Worm (Caenorhabditis elegans): ENCODE data around the gene nhr-84.
A peak's percentile ranks its signal among the peaks of the same experiment; 100 is the strongest.

nhr-84 gene

ce11 chrV:15920273-15920672, 40.9 kb upstream of the nhr-84 start, which contains the start of gene F35E8.10:
Gene F35E8.10, minus strand, starts transcription at chrV:15920373.
- no peak for TF ChIP-seq mls-2 (tag; optimal IDR thresholded peaks at IDR 0.05)
- TF ChIP-seq ceh-83 (GFP tag; optimal IDR thresholded peaks at IDR 0.05) = no peak
- TF ChIP-seq unc-39 (tag; optimal IDR thresholded peaks at IDR 0.05) = no peak
- TF ChIP-seq mab-5 (tag; optimal IDR thresholded peaks at IDR 0.05) = no peak
- no peak for TF ChIP-seq ztf-11 (tag; optimal IDR thresholded peaks at IDR 0.05)
- no peak for TF ChIP-seq flh-1 (GFP tag; optimal IDR thresholded peaks at IDR 0.05)
- no peak for TF ChIP-seq lin-32 (GFP tag; optimal IDR thresholded peaks at IDR 0.05)
- TF ChIP-seq snpc-4 (tag; optimal IDR thresholded peaks at IDR 0.05) = no peak
- TF ChIP-seq nhr-28 (tag; optimal IDR thresholded peaks at IDR 0.05) = no peak
- TF ChIP-seq unc-120 (tag; optimal IDR thresholded peaks at IDR 0.05; ENCODE audit: poor library complexity, severe bottlenecking) = no peak
- TF ChIP-seq cnd-1 (tag; optimal IDR thresholded peaks at IDR 0.05) = no peak
- TF ChIP-seq M03D4.4 (tag; optimal IDR thresholded peaks at IDR 0.05) = no peak
- TF ChIP-seq lin-13 (tag; optimal IDR thresholded peaks at IDR 0.05) = no peak
- no peak for TF ChIP-seq nhr-12 (tag; optimal IDR thresholded peaks at IDR 0.05)
- TF ChIP-seq elt-3 (tag; optimal IDR thresholded peaks at IDR 0.05) = no peak
- TF ChIP-seq zip-8 (tag; optimal IDR thresholded peaks at IDR 0.05) = no peak
- TF ChIP-seq lsy-2 (tag; optimal IDR thresholded peaks at IDR 0.05) = no peak
- no peak for TF ChIP-seq drap-1 (GFP tag; optimal IDR thresholded peaks at IDR 0.05)
- TF ChIP-seq unc-62 (GFP tag; optimal IDR thresholded peaks at IDR 0.05) = no peak

- TF ChIP-seq pha-4 (tag; optimal IDR thresholded peaks at IDR 0.05) (no peak), mep-1 (tag; optimal IDR thresholded peaks at IDR 0.05) (no peak), unc-62 (GFP tag; optimal IDR thresholded peaks at IDR 0.05) (no peak), M03D4.4 (tag; optimal IDR thresholded peaks at IDR 0.05) (no peak), snpc-4 (tag; optimal IDR thresholded peaks at IDR 0.05) (no peak), drap-1 (GFP tag; optimal IDR thresholded peaks at IDR 0.05) (no peak), sptf-1 (tag; optimal IDR thresholded peaks at IDR 0.05) (no peak), tbx-8 (GFP tag; optimal IDR thresholded peaks at IDR 0.05) (no peak), unc-39 (tag; optimal IDR thresholded peaks at IDR 0.05) (no peak), cnd-1 (tag; optimal IDR thresholded peaks at IDR 0.05) (no peak), zip-8 (tag; optimal IDR thresholded peaks at IDR 0.05) (no peak), ham-2 (GFP tag; optimal IDR thresholded peaks at IDR 0.05) (no peak), nhr-28 (tag; optimal IDR thresholded peaks at IDR 0.05) (no peak), ceh-83 (GFP tag; optimal IDR thresholded peaks at IDR 0.05) (no peak), nhr-2 (tag; optimal IDR thresholded peaks at IDR 0.05) (no peak), flh-1 (GFP tag; optimal IDR thresholded peaks at IDR 0.05) (no peak), elt-3 (tag; optimal IDR thresholded peaks at IDR 0.05) (no peak)
Observed at ce11 chrV:15917458-15917857, 38.0 kb upstream of the nhr-84 start, which contains the start of gene F35E8.9. Gene F35E8.9, minus strand, starts transcription at chrV:15917558.

DNA sequence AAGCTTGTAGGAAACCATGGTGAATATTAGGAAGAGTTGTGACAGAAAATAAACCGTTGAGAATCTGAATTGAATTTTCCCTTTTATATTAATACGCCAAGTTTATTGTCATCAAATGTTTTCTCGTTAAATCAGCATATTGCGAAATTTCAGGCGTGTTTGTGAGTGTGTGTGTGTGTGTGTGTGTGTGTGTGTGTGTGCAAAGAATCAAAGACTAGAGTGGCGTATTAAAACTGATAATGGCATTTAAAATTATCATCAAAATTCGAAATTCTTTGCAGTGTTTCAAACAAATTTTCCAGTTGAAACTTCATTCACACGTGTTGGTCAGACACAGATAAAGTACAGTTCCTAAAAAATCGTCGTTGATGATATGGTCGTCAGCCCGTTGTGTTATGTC, 36.5 kb upstream of the nhr-84 start, which contains the start of gene gst-38:
gst-38 (minus strand) TSS at position 152 of the 400 bp plus-strand sequence.
- TF ChIP-seq sem-2 (GFP tag; optimal IDR thresholded peaks at IDR 0.05) = no peak

DNA sequence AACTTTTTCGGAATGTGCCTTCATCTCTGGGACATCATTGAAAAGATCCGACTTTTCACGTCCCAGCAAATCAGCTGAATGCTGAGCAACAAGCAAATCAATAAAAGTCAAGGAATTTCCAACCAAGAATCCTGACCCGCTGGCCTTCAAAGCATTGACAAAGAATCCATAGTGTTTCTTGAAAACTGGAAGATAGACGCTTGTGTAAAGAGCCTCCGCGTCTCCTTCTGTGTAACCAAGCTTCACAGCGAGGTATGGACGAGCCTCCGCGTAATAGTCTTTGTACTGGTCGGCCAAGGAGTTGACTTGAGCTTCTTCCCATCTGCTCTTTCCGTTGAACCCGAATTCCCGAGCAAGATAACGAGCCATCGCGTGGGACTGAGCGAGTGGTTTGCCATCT, 35.9 kb upstream of the nhr-84 start:
- TF ChIP-seq unc-120 (tag; optimal IDR thresholded peaks at IDR 0.05; ENCODE audit: poor library complexity, severe bottlenecking) (no peak), tbx-8 (GFP tag; optimal IDR thresholded peaks at IDR 0.05) (no peak), lin-13 (tag; optimal IDR thresholded peaks at IDR 0.05) (no peak), mls-2 (tag; optimal IDR thresholded peaks at IDR 0.05) (no peak), ztf-11 (tag; optimal IDR thresholded peaks at IDR 0.05) (no peak), cnd-1 (tag; optimal IDR thresholded peaks at IDR 0.05) (no peak), blmp-1 (tag; optimal IDR thresholded peaks at IDR 0.05) (no peak)

DNA sequence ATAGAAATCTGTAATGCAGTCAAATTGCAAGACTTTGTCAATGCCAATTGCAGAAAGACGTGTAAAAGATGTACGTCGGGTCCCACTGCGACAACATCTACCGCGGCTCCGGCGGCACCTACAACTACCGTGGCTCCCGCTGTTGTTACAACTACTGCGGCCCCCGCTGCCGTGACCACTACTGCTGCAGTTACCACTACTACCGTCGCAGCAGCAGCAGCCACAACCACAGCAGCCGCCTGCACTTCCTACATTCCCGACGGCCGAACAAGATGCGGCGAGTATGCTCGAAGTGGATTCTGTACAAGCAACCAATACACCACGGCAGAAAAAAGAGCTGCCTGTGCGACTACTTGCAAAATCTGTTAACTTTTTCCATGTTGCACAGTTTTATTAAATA, 35.4 kb upstream of the nhr-84 start:
- TF ChIP-seq drap-1 (GFP tag; optimal IDR thresholded peaks at IDR 0.05) (peak; percentile 32), lsy-2 (tag; optimal IDR thresholded peaks at IDR 0.05) (no peak), nhr-2 (tag; optimal IDR thresholded peaks at IDR 0.05) (no peak)

- TF ChIP-seq nhr-12 (tag; optimal IDR thresholded peaks at IDR 0.05) (no peak), mls-2 (tag; optimal IDR thresholded peaks at IDR 0.05) (no peak), lin-13 (tag; optimal IDR thresholded peaks at IDR 0.05) (no peak), nhr-28 (tag; optimal IDR thresholded peaks at IDR 0.05) (no peak), drap-1 (GFP tag; optimal IDR thresholded peaks at IDR 0.05) (no peak), elt-3 (tag; optimal IDR thresholded peaks at IDR 0.05) (no peak), unc-39 (tag; optimal IDR thresholded peaks at IDR 0.05) (no peak), unc-62 (GFP tag; optimal IDR thresholded peaks at IDR 0.05) (no peak), nhr-237 (tag; optimal IDR thresholded peaks at IDR 0.05) (no peak), mep-1 (tag; optimal IDR thresholded peaks at IDR 0.05) (no peak), cnd-1 (tag; optimal IDR thresholded peaks at IDR 0.05) (no peak), ces-1 (GFP tag; optimal IDR thresholded peaks at IDR 0.05) (no peak), ceh-39 (tag; optimal IDR thresholded peaks at IDR 0.05) (no peak)
Observed at ce11 chrV:15913714-15914113, 34.3 kb upstream of the nhr-84 start, which contains the start of gene F35E8.7. Gene F35E8.7, plus strand, starts transcription at chrV:15914014.

Data from whole organism, mixed stage, embryonic.